Fruit fly (Drosophila melanogaster) whole organism, pupa: ENCODE measurements around the gene Scsalpha1.

ENCODE experiments used
- CG10348 ChIP-seq: fragments of 200-800 bp; sonication (Bioruptor generic); IDR thresholded peaks from 2 replicates; pipeline ENCODE4 v1.3.6; 2022; ENCODE audit warnings: missing biosample characterization, missing genetic modification characterization
- CG12605 ChIP-seq: fragments of 200-800 bp; sonication (Bioruptor generic); IDR thresholded peaks from 2 replicates; pipeline ENCODE4 v1.3.6; 2022; ENCODE audit warnings: missing biosample characterization, missing genetic modification characterization
- CG13204 ChIP-seq: fragments of 200-800 bp; sonication (Bioruptor generic); optimal IDR thresholded peaks from 2 replicates; lab custom pipeline; 2018; ENCODE audit warnings: missing biosample characterization, mild to moderate bottlenecking, missing genetic modification characterization, moderate library complexity
- CG14655 ChIP-seq: fragments of 200-800 bp; sonication (Bioruptor generic); optimal IDR thresholded peaks from 3 replicates; lab custom pipeline; 2017; ENCODE audit warnings: mild to moderate bottlenecking, missing biosample characterization, missing genetic modification reagents, missing genetic modification characterization
- CG15710 ChIP-seq: fragments of 200-800 bp; sonication (Bioruptor generic); optimal IDR thresholded peaks from 2 replicates; lab custom pipeline; 2018; ENCODE audit warnings: missing biosample characterization, mild to moderate bottlenecking, missing genetic modification characterization, moderate library complexity
- CG17806 ChIP-seq: fragments of 200-800 bp; sonication (Bioruptor generic); optimal IDR thresholded peaks from 2 replicates; lab custom pipeline; 2018; ENCODE audit warnings: missing biosample characterization, mild to moderate bottlenecking, missing genetic modification characterization, moderate library complexity
- CG32121 ChIP-seq: fragments of 200-800 bp; sonication (Bioruptor generic); IDR thresholded peaks from 2 replicates; pipeline ENCODE4 v1.3.6; 2022; ENCODE audit warnings: missing biosample characterization, missing genetic modification characterization
- CG34367 ChIP-seq: fragments of 200-800 bp; sonication (Bioruptor generic); optimal IDR thresholded peaks from 2 replicates; lab custom pipeline; 2018; ENCODE audit warnings: missing biosample characterization, mild to moderate bottlenecking, missing genetic modification characterization
- CG4496 ChIP-seq: fragments of 200-800 bp; sonication (Bioruptor generic); IDR thresholded peaks from 3 replicates; pipeline ENCODE4 v1.3.6; 2022; ENCODE audit warnings: missing biosample characterization, missing genetic modification characterization
- CG8159 ChIP-seq: fragments of 200-800 bp; sonication (Bioruptor generic); optimal IDR thresholded peaks from 3 replicates; lab custom pipeline; 2018; ENCODE audit warnings: missing biosample characterization, mild to moderate bottlenecking, missing genetic modification characterization, moderate library complexity
- CG8301 ChIP-seq: fragments of 200-800 bp; sonication (Bioruptor generic); optimal IDR thresholded peaks from 2 replicates; lab custom pipeline; 2018; ENCODE audit warnings: missing biosample characterization, mild to moderate bottlenecking, missing genetic modification characterization
- CG9948 ChIP-seq: fragments of 200-800 bp; sonication (Bioruptor generic); optimal IDR thresholded peaks from 2 replicates; lab custom pipeline; 2018; ENCODE audit warnings: missing biosample characterization, mild to moderate bottlenecking, missing genetic modification characterization, moderate library complexity
- D1 ChIP-seq: fragments of 200-800 bp; sonication (Bioruptor generic); optimal IDR thresholded peaks from 2 replicates; lab custom pipeline; 2018; ENCODE audit warnings: missing biosample characterization, mild to moderate bottlenecking, missing genetic modification characterization, moderate library complexity
- EcR ChIP-seq: fragments of 200-800 bp; sonication (Bioruptor generic); optimal IDR thresholded peaks from 3 replicates; lab custom pipeline; 2019; ENCODE audit warnings: missing biosample characterization, missing genetic modification characterization, mild to moderate bottlenecking, moderate library complexity, missing genetic modification reagents
- Ets98B ChIP-seq: fragments of 200-800 bp; sonication (Bioruptor generic); IDR thresholded peaks from 2 replicates; pipeline ENCODE4 v1.3.6; 2022; ENCODE audit warnings: missing biosample characterization, missing genetic modification characterization
- Pif1A ChIP-seq: fragments of 200-800 bp; sonication (Bioruptor generic); optimal IDR thresholded peaks from 3 replicates; lab custom pipeline; 2016; ENCODE audit warnings: missing biosample characterization, missing genetic modification characterization
- Pif1B ChIP-seq: fragments of 200-800 bp; sonication (Bioruptor generic); optimal IDR thresholded peaks from 3 replicates; lab custom pipeline; 2016; ENCODE audit warnings: missing biosample characterization, missing genetic modification characterization
- Snoo ChIP-seq: fragments of 200-800 bp; sonication (Bioruptor generic); optimal IDR thresholded peaks from 3 replicates; lab custom pipeline; 2017; ENCODE audit warnings: missing biosample characterization, mild to moderate bottlenecking, missing genetic modification characterization, inconsistent platforms
- fd96Ca ChIP-seq: fragments of 200-800 bp; sonication (Bioruptor generic); IDR thresholded peaks from 3 replicates; pipeline ENCODE4 v1.3.6; 2022; ENCODE audit warnings: missing biosample characterization, missing genetic modification characterization
- gl ChIP-seq: fragments of 200-800 bp; sonication (Bioruptor generic); optimal IDR thresholded peaks from 2 replicates; lab custom pipeline; 2018; ENCODE audit warnings: missing biosample characterization, mild to moderate bottlenecking, missing genetic modification characterization
- rn ChIP-seq: fragments of 200-800 bp; sonication (Bioruptor generic); IDR thresholded peaks from 2 replicates; pipeline ENCODE4 v1.3.6; 2022; ENCODE audit warnings: missing biosample characterization, missing genetic modification characterization

The Scsalpha1 gene

DNA sequence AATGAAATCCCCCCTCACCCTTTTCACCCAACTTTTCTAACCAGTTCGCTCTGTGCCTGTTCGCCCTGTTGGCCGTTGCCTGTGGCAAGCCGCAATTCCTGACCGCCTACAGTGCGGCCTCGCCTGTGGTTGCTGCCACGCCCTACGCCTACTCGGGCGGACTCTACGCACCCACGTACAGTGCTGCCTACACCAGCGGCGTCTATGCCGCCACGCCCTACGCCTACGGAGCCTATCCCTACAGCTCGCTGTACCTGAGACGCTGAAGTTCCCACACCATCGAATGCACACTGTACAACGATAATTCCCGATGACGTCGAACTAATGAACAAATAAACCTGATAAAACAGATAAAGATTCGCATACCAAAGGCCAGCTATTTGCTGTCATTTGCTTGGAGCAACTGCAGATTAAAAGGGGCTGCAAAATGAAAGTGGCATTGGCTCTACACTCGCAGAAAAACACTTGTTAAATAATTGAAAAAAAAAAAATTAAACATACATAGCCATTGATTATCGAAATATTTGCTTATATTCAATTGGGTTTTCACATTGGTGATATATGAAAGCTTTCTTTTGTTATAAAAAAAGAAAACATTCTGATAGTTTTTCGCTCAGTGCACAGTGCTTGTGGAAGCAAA, 22.8 kb upstream of the Scsalpha1 start:
- TF ChIP-seq CG13204 (GFP tag; lab: Kevin White, UChicago), result no peak
- no peak for TF ChIP-seq CG12605
- TF ChIP-seq CG14655, result peak; percentile 74
- TF ChIP-seq CG17806 (tag; lab: Kevin White, UChicago), result peak; percentile 3
- peak; percentile 50 for TF ChIP-seq CG8301 (tag; lab: Kevin White, UChicago)
- TF ChIP-seq CG9948 (tag; lab: Kevin White, UChicago), result peak; percentile 3
- TF ChIP-seq CG32121 (GFP tag; lab: Robert Waterston, UW), result peak; percentile 51; the same call in 1 of the 2 replicates
- TF ChIP-seq fd96Ca, result peak; percentile 62
- no peak for TF ChIP-seq Snoo (tag; lab: Kevin White, UChicago)
- peak; percentile 17 for TF ChIP-seq CG8159
- TF ChIP-seq CG4496 (GFP tag; lab: Robert Waterston, UW), result peak; percentile 63
- peak; percentile 17 for TF ChIP-seq Pif1A (GFP tag; lab: Kevin White, UChicago)
- TF ChIP-seq, all 21 proteins: peak for 9

DNA sequence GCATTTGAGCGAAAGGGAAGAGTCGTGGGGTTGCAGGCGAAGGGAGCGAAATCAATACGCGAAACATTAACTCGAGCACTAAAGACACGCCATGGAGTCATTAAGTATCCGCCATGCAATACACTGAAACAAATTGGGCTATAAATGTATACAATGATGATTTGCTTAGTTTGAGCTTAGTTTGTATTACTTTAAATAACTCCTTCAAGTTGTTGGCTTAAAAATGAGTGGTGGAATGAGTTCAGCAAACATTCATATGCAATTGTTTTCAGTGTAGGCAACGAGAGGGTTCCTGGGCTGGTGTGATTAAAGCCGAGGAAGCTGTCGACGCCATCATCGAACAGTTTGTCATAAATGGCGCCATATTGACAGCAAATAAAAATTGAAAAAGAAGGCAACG, 16.3 kb upstream of the Scsalpha1 start:
- no peak for TF ChIP-seq Snoo (tag; lab: Kevin White, UChicago)
- TF ChIP-seq EcR (GFP tag; lab: Kevin White, UChicago), result no peak
- no peak for TF ChIP-seq CG32121 (GFP tag; lab: Robert Waterston, UW)
- no peak for TF ChIP-seq Pif1B
- TF ChIP-seq CG14655, result no peak
- TF ChIP-seq CG34367 (tag; lab: Kevin White, UChicago), result no peak
- TF ChIP-seq CG15710, result no peak
- TF ChIP-seq CG4496 (GFP tag; lab: Robert Waterston, UW), result no peak
- TF ChIP-seq CG8159, result no peak
- no peak for TF ChIP-seq D1

DNA sequence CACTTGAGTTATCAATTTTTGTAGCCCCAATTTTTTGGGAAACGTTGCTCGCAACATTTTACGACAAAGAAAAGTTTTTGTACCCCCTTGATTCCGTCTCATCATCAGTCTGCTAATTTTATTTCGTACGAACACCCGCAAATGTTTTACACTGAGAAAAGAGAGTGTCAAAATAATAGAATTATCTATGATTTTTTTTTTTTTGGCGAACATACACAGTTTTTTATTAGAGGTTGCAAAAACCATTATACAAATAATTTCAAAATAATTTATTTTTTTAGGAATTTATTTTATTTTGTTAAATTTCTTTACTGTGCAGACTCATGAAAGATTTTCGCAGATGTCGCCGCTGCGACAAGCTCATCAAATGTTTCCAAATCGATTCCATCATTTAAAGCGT, 15.5 kb upstream of the Scsalpha1 start:
- TF ChIP-seq Pif1A (GFP tag; lab: Kevin White, UChicago) (no peak), CG8159 (no peak), CG32121 (GFP tag; lab: Robert Waterston, UW) (no peak), CG17806 (tag; lab: Kevin White, UChicago) (no peak), Snoo (tag; lab: Kevin White, UChicago) (no peak), CG34367 (tag; lab: Kevin White, UChicago) (no peak), rn (GFP tag; lab: Robert Waterston, UW) (no peak), Ets98B (GFP tag; lab: Robert Waterston, UW) (no peak), CG9948 (tag; lab: Kevin White, UChicago) (no peak), CG15710 (no peak), CG13204 (GFP tag; lab: Kevin White, UChicago) (no peak), EcR (GFP tag; lab: Kevin White, UChicago) (no peak), CG12605 (no peak), CG8301 (tag; lab: Kevin White, UChicago) (no peak), gl (no peak), CG14655 (no peak), Pif1B (no peak)

DNA sequence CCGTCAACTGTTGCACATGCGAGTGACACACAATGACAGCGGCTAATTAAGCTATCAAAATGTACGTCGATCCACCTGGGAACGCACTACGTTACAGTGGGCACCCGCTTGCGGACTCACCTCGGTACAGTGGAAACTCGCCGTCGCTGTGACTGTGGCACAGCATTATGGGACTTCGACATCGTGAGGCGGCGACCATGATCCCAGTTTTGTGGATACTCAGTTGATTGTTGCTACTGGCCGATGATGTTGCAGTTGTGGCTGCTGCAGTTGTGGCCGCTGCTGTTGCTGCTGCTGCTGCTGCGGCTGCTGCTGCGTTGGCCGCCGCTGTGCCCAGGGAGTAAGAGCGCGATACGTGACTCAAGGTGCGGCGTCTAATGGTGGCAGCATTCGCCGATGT, 14.2 kb upstream of the Scsalpha1 start:
- TF ChIP-seq CG15710 (no peak), Snoo (tag; lab: Kevin White, UChicago) (no peak), Pif1A (GFP tag; lab: Kevin White, UChicago) (no peak), CG8301 (tag; lab: Kevin White, UChicago) (no peak), CG32121 (GFP tag; lab: Robert Waterston, UW) (peak; percentile 54; the same call in 1 of the 2 replicates), fd96Ca (peak; percentile 49; the same call in 2 of the 3 replicates), EcR (GFP tag; lab: Kevin White, UChicago) (no peak), Ets98B (GFP tag; lab: Robert Waterston, UW) (0 out of 2 replicates have a peak, but pooled peaks have one; percentile 24), CG34367 (tag; lab: Kevin White, UChicago) (no peak), CG10348 (no peak), Pif1B (no peak), CG8159 (no peak), CG14655 (no peak), CG4496 (GFP tag; lab: Robert Waterston, UW) (peak; percentile 58; the same call in 2 of the 3 replicates), CG13204 (GFP tag; lab: Kevin White, UChicago) (no peak), rn (GFP tag; lab: Robert Waterston, UW) (no peak), D1 (no peak), CG17806 (tag; lab: Kevin White, UChicago) (no peak), gl (no peak), CG12605 (0 out of 2 replicates have a peak, but pooled peaks have one; percentile 17)

DNA sequence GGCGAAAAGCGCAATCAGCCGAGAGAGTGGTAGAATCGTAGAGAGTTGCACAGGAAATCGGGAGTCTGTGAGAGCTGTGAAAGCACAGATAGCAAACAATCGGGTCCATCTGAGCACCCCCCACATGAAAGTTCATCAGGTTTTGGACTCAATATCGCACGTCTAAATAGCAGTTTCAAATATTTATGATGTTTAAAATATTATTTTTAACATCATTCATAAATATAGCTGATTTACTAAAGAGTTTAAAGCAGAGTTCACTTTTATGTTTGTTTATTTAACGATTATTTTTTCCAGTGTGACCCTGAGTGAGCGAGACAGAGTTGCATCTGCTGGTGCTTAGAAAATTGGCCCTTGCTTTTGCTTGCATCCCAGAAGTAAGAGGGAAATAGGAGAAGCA, 12.7 kb upstream of the Scsalpha1 start:
- TF ChIP-seq fd96Ca, result peak; percentile 29; the same call in 1 of the 3 replicates
- TF ChIP-seq Pif1A (GFP tag; lab: Kevin White, UChicago), result no peak
- no peak for TF ChIP-seq CG14655
- TF ChIP-seq CG8301 (tag; lab: Kevin White, UChicago), result peak; percentile 16
- no peak for TF ChIP-seq CG4496 (GFP tag; lab: Robert Waterston, UW)
- TF ChIP-seq CG17806 (tag; lab: Kevin White, UChicago), result peak; percentile 39
- TF ChIP-seq CG15710, result peak; percentile 11
- no peak for TF ChIP-seq gl
- peak; percentile 25 for TF ChIP-seq CG8159

DNA sequence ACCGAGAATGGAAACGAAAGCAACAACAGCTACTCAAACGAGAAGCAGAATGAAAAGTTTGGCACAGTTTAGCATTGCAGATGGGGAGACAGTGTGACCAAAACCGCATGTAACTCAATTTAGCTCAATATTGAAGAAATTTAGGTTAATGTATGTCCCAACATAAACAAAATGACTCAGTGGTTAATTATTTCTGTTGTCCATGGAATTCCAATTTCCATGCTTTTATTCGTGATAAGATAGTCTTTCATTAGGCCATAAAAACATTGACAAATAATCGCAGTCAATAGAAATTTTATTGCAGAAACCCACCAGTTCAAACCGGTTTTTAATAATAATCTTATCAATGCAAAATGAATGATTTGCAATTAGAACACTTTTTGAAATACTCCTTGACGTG, 12.2 kb upstream of the Scsalpha1 start:
- TF ChIP-seq CG17806 (tag; lab: Kevin White, UChicago), result no peak
- peak; percentile 16 for TF ChIP-seq CG8301 (tag; lab: Kevin White, UChicago)
- no peak for TF ChIP-seq CG32121 (GFP tag; lab: Robert Waterston, UW)
- TF ChIP-seq CG8159, result peak; percentile 28
- TF ChIP-seq Pif1A (GFP tag; lab: Kevin White, UChicago), result peak; percentile 26
- TF ChIP-seq CG14655, result no peak
- TF ChIP-seq CG13204 (GFP tag; lab: Kevin White, UChicago), result no peak
